Worm (Caenorhabditis elegans) whole organism, young adult: ENCODE measurements around the gene F07F6.1.

Experiments
- Y53G8AR.9 ChIP-seq: fragments of 200-800 bp; sonication (Bioruptor generic); conservative IDR thresholded peaks from 2 replicates; pipeline ENCODE4 v1.3.6; 2022; ENCODE audit warnings: missing genetic modification reagents, missing genetic modification characterization, missing compliant biosample characterization
- Y67H2A.10 ChIP-seq: fragments of 200-800 bp; sonication (Bioruptor generic); conservative IDR thresholded peaks from 2 replicates; pipeline ENCODE4 v1.3.6; 2022; ENCODE audit warnings: missing genetic modification reagents, missing genetic modification characterization, missing compliant biosample characterization
- Y79H2A.3 ChIP-seq: fragments of 200-800 bp; sonication (Bioruptor generic); conservative IDR thresholded peaks from 2 replicates; pipeline ENCODE4 v1.3.6; 2022; ENCODE audit warnings: missing genetic modification reagents, missing genetic modification characterization, missing compliant biosample characterization
- bed-1 ChIP-seq: fragments of 200-800 bp; sonication (Bioruptor generic); IDR thresholded peaks from 2 replicates; pipeline ENCODE4 v1.3.6; 2022; ENCODE audit warnings: missing genetic modification reagents, missing genetic modification characterization, missing compliant biosample characterization
- ceh-58 ChIP-seq: fragments of 200-800 bp; sonication (Bioruptor generic); IDR thresholded peaks from 2 replicates; pipeline ENCODE4 v1.3.6; 2022; ENCODE audit warnings: missing genetic modification characterization, missing compliant biosample characterization
- egl-44 ChIP-seq: fragments of 200-800 bp; sonication (Bioruptor generic); IDR thresholded peaks from 2 replicates; pipeline ENCODE4 v1.3.6; 2022; ENCODE audit warnings: missing genetic modification reagents, missing genetic modification characterization, missing compliant biosample characterization
- gei-17 ChIP-seq: fragments of 200-800 bp; sonication (Bioruptor generic); optimal IDR thresholded peaks from 2 replicates; lab custom pipeline; 2018; ENCODE audit warnings: mild to moderate bottlenecking, missing genetic modification characterization, missing compliant biosample characterization
- lsy-27 ChIP-seq: sonication (generic microtip); optimal IDR thresholded peaks from 2 replicates; lab custom pipeline; 2017; ENCODE audit warnings: missing genetic modification characterization, mild to moderate bottlenecking, missing compliant biosample characterization, antibody characterized with exemption, missing genotype, borderline replicate concordance; ENCODE audit not compliant: insufficient read depth
- nfya-1 ChIP-seq: sonication (generic microtip); optimal IDR thresholded peaks from 2 replicates; lab custom pipeline; 2017; ENCODE audit warnings: antibody characterized with exemption, missing compliant biosample characterization, missing genetic modification characterization, borderline replicate concordance; ENCODE audit not compliant: insufficient read depth
- sptf-2 ChIP-seq: fragments of 200-800 bp; sonication (Bioruptor generic); optimal IDR thresholded peaks from 2 replicates; lab custom pipeline; 2018; ENCODE audit warnings: mild to moderate bottlenecking, missing genetic modification characterization, missing compliant biosample characterization
- tlf-1 ChIP-seq: fragments of 200-800 bp; sonication (Bioruptor generic); optimal IDR thresholded peaks from 2 replicates; lab custom pipeline; 2018; ENCODE audit warnings: mild to moderate bottlenecking, missing genetic modification characterization, missing compliant biosample characterization

DNA sequence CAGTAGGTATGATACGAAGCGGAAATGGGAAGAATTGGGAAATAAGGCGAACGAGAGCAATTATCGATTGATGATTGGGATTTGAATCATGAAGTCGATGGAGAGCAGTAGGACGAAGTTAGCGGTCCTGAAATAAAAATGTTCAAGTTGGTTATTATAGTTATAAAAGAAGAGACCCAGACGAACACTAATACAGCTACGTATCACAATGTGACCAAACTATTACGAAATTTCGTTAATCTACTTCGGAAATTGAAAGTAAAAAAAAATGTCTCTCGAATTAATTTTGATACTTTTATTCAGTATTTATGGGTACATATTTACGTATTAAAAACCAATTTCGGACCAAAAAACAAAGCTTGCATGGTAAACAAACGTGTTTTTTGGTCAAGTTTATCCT, 11.2 kb upstream of the F07F6.1 start:
- no peak for TF ChIP-seq bed-1 (GFP tag; lab: Robert Waterston, UW)
- TF ChIP-seq ceh-58 (GFP tag; lab: Robert Waterston, UW) = no peak
- no peak for TF ChIP-seq gei-17 (GFP tag; lab: Kevin White, UChicago)
- no peak for TF ChIP-seq lsy-27
- TF ChIP-seq tlf-1 (GFP tag; lab: Kevin White, UChicago) = no peak
- TF ChIP-seq sptf-2 (GFP tag; lab: Kevin White, UChicago) = no peak
- no peak for TF ChIP-seq Y67H2A.10 (GFP tag; lab: Robert Waterston, UW)
- TF ChIP-seq Y79H2A.3 (GFP tag; lab: Robert Waterston, UW) = no peak
- TF ChIP-seq egl-44 (GFP tag; lab: Robert Waterston, UW) = no peak
- no peak for TF ChIP-seq Y53G8AR.9
- TF ChIP-seq nfya-1 (tag; lab: Kevin White, UChicago) = no peak
